Worm (Caenorhabditis elegans): ENCODE results near the gene npp-19.
A peak's percentile ranks its signal among the peaks of the same experiment; 100 is the strongest.

DNA sequence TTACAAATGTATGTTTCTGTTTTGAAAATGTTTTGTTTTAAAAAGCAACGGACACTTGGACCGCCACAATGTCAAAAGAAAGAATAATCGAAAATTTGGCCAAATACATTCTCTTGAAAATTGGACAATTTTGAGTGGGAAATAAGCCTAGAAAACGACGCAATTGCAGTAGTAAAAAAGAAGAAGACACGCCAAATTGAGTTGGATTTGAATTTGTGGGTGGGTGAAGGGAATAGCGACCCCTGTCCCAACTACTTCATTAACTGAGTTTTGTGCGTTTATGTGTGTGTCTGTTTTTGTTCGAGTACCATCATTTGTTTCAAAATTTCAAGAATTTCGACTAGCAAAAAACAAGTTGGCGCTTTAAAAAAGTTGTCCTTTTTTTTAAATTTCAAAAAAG is 37.5 kb downstream of the npp-19 start:
- no peak for TF ChIP-seq lin-13 (GFP tag; optimal IDR thresholded peaks at IDR 0.05)
- no peak for TF ChIP-seq pax-3 (tag; optimal IDR thresholded peaks at IDR 0.05)
- no peak for TF ChIP-seq fos-1 (tag; optimal IDR thresholded peaks at IDR 0.05)
- TF ChIP-seq ceh-63 (GFP tag; optimal IDR thresholded peaks at IDR 0.05) = no peak
- TF ChIP-seq unc-62 (GFP tag; optimal IDR thresholded peaks at IDR 0.05) = no peak
- no peak for TF ChIP-seq nhr-12 (tag; optimal IDR thresholded peaks at IDR 0.05)
- TF ChIP-seq fkh-4 (tag; optimal IDR thresholded peaks at IDR 0.05; ENCODE audit: borderline replicate concordance) = no peak
- no peak for TF ChIP-seq nhr-11 (tag; optimal IDR thresholded peaks at IDR 0.05)
- TF ChIP-seq ama-1 (optimal IDR thresholded peaks at IDR 0.05) = no peak
- peak; percentile 11 for TF ChIP-seq fkh-10 (GFP tag; optimal IDR thresholded peaks at IDR 0.05)
- no peak for TF ChIP-seq pqm-1 (tag; optimal IDR thresholded peaks at IDR 0.05)
- no peak for TF ChIP-seq mep-1 (tag; optimal IDR thresholded peaks at IDR 0.05)
- TF ChIP-seq blmp-1 (tag; optimal IDR thresholded peaks at IDR 0.05) = no peak
